Worm (Caenorhabditis elegans): ENCODE measurements around the gene toc-1.

Gene toc-1

ce11 chrIII:5285484-5285883 is 10.4 kb downstream of the toc-1 start:
- no peak for TF ChIP-seq ceh-16 (tag; optimal IDR thresholded peaks at IDR 0.05)
- no peak for TF ChIP-seq ZK546.5 (tag; optimal IDR thresholded peaks at IDR 0.05)
- TF ChIP-seq egl-27 (tag; optimal IDR thresholded peaks at IDR 0.05): no peak
- TF ChIP-seq mdl-1 (tag; optimal IDR thresholded peaks at IDR 0.05): no peak

DNA sequence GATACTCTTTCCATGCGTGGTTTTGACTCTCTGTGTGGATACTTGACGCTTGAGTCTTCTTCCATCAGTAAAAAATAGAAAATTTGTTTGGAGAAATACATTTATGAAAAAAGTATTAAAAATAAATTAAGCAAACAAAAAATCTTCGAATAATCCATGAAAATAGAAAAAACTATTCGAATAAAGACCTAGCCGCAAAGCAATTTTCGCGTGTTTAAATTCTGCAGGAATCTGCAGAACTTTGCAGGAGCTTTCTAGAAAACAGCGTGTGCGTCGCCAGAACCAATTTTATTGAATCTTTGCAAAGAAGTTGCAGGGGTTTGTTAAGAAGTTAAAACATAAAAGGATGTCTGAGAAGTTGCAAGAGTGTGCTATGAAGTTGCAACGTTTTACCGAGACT is 11.2 kb downstream of the toc-1 start, which contains the start of gene ZC395.11:
Gene ZC395.11 (minus strand): TSS at position 101 of the 400 bp plus-strand sequence.
- no peak for TF ChIP-seq ZK546.5 (tag; optimal IDR thresholded peaks at IDR 0.05)
- no peak for TF ChIP-seq fkh-10 (GFP tag; optimal IDR thresholded peaks at IDR 0.05)
- TF ChIP-seq nhr-77 (tag; optimal IDR thresholded peaks at IDR 0.05): no peak
- no peak for TF ChIP-seq fkh-2 (tag; optimal IDR thresholded peaks at IDR 0.05)
- TF ChIP-seq ceh-9 (tag; optimal IDR thresholded peaks at IDR 0.05): no peak
- no peak for TF ChIP-seq elt-2 (tag; optimal IDR thresholded peaks at IDR 0.05)
- no peak for TF ChIP-seq lin-15B (tag; optimal IDR thresholded peaks at IDR 0.05)
- TF ChIP-seq ama-1 (optimal IDR thresholded peaks at IDR 0.05): no peak
- no peak for TF ChIP-seq zag-1 (tag; optimal IDR thresholded peaks at IDR 0.05)
- TF ChIP-seq lin-39 (tag; optimal IDR thresholded peaks at IDR 0.05): no peak
- no peak for TF ChIP-seq nhr-23 (tag; optimal IDR thresholded peaks at IDR 0.05)
- no peak for TF ChIP-seq lsy-12 (tag; optimal IDR thresholded peaks at IDR 0.05)
- no peak for TF ChIP-seq ceh-82 (tag; optimal IDR thresholded peaks at IDR 0.05)
- no peak for TF ChIP-seq nfya-1 (tag; optimal IDR thresholded peaks at IDR 0.05; ENCODE audit: insufficient read depth)
- TF ChIP-seq nhr-25 (tag; optimal IDR thresholded peaks at IDR 0.05): no peak
- TF ChIP-seq ceh-28 (tag; optimal IDR thresholded peaks at IDR 0.05): no peak
- TF ChIP-seq R02D3.7 (tag; optimal IDR thresholded peaks at IDR 0.05): no peak
- TF ChIP-seq nhr-237 (tag; optimal IDR thresholded peaks at IDR 0.05): no peak
- no peak for TF ChIP-seq mdl-1 (tag; optimal IDR thresholded peaks at IDR 0.05)
- TF ChIP-seq aly-2 (tag; optimal IDR thresholded peaks at IDR 0.05): no peak

DNA sequence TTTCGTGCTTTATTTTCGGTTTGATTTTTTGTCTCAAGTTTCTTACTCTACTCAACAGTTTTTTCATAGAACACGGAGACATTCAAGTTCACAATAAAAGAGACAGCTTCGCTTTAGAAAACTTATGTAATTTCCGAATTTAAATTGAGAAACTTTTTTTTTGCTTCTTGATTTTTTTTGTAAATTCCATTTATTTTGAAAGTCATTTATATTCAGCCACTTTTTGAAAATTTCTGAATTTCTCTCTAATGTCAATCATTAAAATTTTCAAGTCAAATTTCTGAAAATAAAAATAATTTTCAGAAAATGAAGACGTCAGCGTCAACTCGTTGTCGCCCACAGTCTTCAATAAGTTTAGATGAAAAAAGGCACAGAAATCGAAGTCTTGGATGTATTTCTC is 12.8 kb downstream of the toc-1 start, which contains the start of gene T15B12.1:
Gene T15B12.1 (plus strand): TSS at position 301 of the 400 bp plus-strand sequence.
- TF ChIP-seq nhr-77 (tag; optimal IDR thresholded peaks at IDR 0.05): no peak
- TF ChIP-seq ceh-28 (tag; optimal IDR thresholded peaks at IDR 0.05): no peak
- TF ChIP-seq snpc-4 (tag; optimal IDR thresholded peaks at IDR 0.05): no peak
- TF ChIP-seq nhr-43 (tag; optimal IDR thresholded peaks at IDR 0.05; ENCODE audit: poor library complexity, severe bottlenecking): no peak
- no peak for TF ChIP-seq fkh-10 (GFP tag; optimal IDR thresholded peaks at IDR 0.05)
- TF ChIP-seq hmg-11 (tag; optimal IDR thresholded peaks at IDR 0.05): no peak
- no peak for TF ChIP-seq nhr-28 (tag; optimal IDR thresholded peaks at IDR 0.05)
- TF ChIP-seq aly-2 (tag; optimal IDR thresholded peaks at IDR 0.05): no peak
- TF ChIP-seq nhr-12 (tag; optimal IDR thresholded peaks at IDR 0.05): no peak
- TF ChIP-seq ceh-9 (tag; optimal IDR thresholded peaks at IDR 0.05): no peak
- no peak for TF ChIP-seq lin-15B (tag; optimal IDR thresholded peaks at IDR 0.05)

ce11 chrIII:5290230-5290629 is 15.2 kb downstream of the toc-1 start:
- TF ChIP-seq daf-12 (tag; optimal IDR thresholded peaks at IDR 0.05): no peak

DNA sequence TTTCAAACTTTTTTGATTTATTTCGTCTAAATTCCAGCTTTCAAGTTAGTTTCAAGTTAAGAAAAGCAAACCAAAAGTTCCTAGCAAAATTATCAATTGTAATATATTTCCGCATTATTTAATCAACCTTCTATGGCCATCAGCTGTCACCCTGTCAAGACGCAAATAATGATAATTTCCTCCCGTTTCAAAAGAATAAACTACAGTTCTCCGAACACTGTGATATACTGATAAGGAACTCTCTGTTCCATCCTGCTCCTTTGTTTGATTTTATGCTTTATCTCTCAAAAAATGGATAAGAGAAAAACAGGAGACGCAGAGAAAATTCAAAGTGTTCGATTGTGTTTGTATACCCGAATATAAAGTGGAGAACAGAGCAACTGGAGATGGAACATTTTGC is 16.2 kb downstream of the toc-1 start:
- TF ChIP-seq pqm-1 (tag; optimal IDR thresholded peaks at IDR 0.05) (peak; percentile 77), nhr-25 (tag; optimal IDR thresholded peaks at IDR 0.05) (no peak), elt-2 (tag; optimal IDR thresholded peaks at IDR 0.05) (peak; percentile 89)

DNA sequence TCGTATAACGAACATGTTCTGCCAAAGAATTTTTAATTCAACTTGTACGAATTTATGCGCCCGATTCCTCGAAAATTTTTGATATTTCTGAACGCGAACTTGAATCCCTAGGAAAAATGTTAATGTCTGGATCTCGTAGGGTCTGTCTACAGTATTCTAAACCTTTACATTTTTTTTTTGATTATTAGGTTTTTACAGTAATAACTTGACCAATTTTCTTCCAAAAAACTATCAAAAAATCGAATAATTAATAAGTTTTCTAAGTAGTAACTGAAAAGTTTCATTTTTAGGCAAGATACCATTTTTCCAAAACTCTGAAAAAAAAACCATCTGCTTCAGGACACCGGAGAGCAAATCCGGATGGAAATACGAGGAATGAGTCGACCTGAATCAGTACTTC is 19.2 kb downstream of the toc-1 start:
- TF ChIP-seq unc-39 (tag; optimal IDR thresholded peaks at IDR 0.05): no peak

DNA sequence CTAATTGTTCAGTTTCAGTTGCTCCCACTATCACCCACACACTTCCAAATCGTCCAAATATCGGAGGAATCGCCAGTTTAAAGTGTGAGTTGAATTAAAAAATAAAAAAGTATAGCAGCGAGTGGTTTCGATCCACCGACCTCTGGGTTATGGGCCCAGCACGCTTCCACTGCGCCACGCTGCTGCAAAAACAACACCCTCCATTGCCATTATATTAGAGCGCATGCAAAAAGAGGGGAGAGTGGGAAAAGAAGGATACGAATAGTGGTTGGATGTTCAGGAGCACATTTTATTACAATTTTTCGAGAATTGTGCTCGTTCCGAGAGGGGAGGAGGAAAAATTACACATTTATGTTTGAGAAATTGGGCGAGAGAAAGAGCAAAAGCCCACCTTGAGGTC is 19.8 kb downstream of the toc-1 start:
- TF ChIP-seq hmg-11 (tag; optimal IDR thresholded peaks at IDR 0.05) (peak; percentile 33), pha-4 (tag; optimal IDR thresholded peaks at IDR 0.05) (peak; percentile 47), nhr-43 (tag; optimal IDR thresholded peaks at IDR 0.05; ENCODE audit: poor library complexity, severe bottlenecking) (peak; percentile 14), lin-39 (tag; optimal IDR thresholded peaks at IDR 0.05) (peak; percentile 46), nhr-77 (tag; optimal IDR thresholded peaks at IDR 0.05) (no peak), ceh-82 (tag; optimal IDR thresholded peaks at IDR 0.05) (no peak), fkh-10 (GFP tag; optimal IDR thresholded peaks at IDR 0.05) (no peak), R02D3.7 (tag; optimal IDR thresholded peaks at IDR 0.05) (no peak), egl-5 (tag; optimal IDR thresholded peaks at IDR 0.05) (peak; percentile 6), egl-27 (tag; optimal IDR thresholded peaks at IDR 0.05) (no peak), tbx-2 (tag; optimal IDR thresholded peaks at IDR 0.05) (peak; percentile 40), nhr-237 (tag; optimal IDR thresholded peaks at IDR 0.05) (no peak), pqm-1 (tag; optimal IDR thresholded peaks at IDR 0.05) (peak; percentile 9), nfya-1 (tag; optimal IDR thresholded peaks at IDR 0.05; ENCODE audit: insufficient read depth) (peak; percentile 53), sea-2 (GFP tag; optimal IDR thresholded peaks at IDR 0.05) (no peak), lsy-12 (tag; optimal IDR thresholded peaks at IDR 0.05) (peak; percentile 61), lin-15B (tag; optimal IDR thresholded peaks at IDR 0.05) (peak; percentile 26), elt-2 (tag; optimal IDR thresholded peaks at IDR 0.05) (peak; percentile 36), ceh-28 (tag; optimal IDR thresholded peaks at IDR 0.05) (no peak), ztf-4 (tag; optimal IDR thresholded peaks at IDR 0.05) (no peak), aly-2 (tag; optimal IDR thresholded peaks at IDR 0.05) (no peak), ama-1 (optimal IDR thresholded peaks at IDR 0.05) (peak; percentile 25), unc-39 (tag; optimal IDR thresholded peaks at IDR 0.05) (no peak), ceh-16 (tag; optimal IDR thresholded peaks at IDR 0.05) (no peak)
